Fruit fly (Drosophila melanogaster) whole organism, embryonic: ENCODE data around the gene rho-4.
A peak's percentile ranks its signal among the peaks of the same experiment; 100 is the strongest.

Experiments
- Awh ChIP-seq: fragments of 200-800 bp; sonication (Bioruptor generic); IDR thresholded peaks from 2 replicates; pipeline ENCODE4, ENCODE4 v1.3.6; 2022; ENCODE audit warnings: missing biosample characterization, missing genetic modification characterization
- CG10147 ChIP-seq: fragments of 200-800 bp; sonication (Bioruptor generic); optimal IDR thresholded peaks from 2 replicates; lab custom pipeline; 2019; ENCODE audit warnings: missing biosample characterization, mild to moderate bottlenecking, missing genetic modification characterization, moderate library complexity
- CG10959 ChIP-seq: fragments of 200-800 bp; sonication (Bioruptor generic); IDR thresholded peaks from 2 replicates; pipeline ENCODE4 v1.3.6; 2022; ENCODE audit warnings: missing biosample characterization, missing genetic modification characterization
- CG11398 ChIP-seq: fragments of 200-800 bp; sonication (Bioruptor generic); optimal IDR thresholded peaks from 2 replicates; lab custom pipeline; 2016; ENCODE audit warnings: missing biosample characterization, missing genetic modification characterization
- CG11695 ChIP-seq: fragments of 200-800 bp; sonication (Bioruptor generic); IDR thresholded peaks from 3 replicates; pipeline ENCODE4 v1.3.6; 2022; ENCODE audit warnings: missing biosample characterization, missing genetic modification characterization
- CG14860 ChIP-seq: fragments of 200-800 bp; sonication (Bioruptor generic); IDR thresholded peaks from 3 replicates; pipeline ENCODE4 v1.3.6; 2022; ENCODE audit warnings: missing biosample characterization, missing genetic modification characterization; ENCODE audit not compliant: partially characterized antibody
- CG17385 ChIP-seq: fragments of 200-800 bp; sonication (Bioruptor generic); optimal IDR thresholded peaks from 3 replicates; lab custom pipeline; 2018; ENCODE audit warnings: missing biosample characterization, mild to moderate bottlenecking, missing genetic modification characterization
- CG17568 ChIP-seq: fragments of 200-800 bp; sonication (Bioruptor generic); optimal IDR thresholded peaks from 2 replicates; lab custom pipeline; 2018; ENCODE audit warnings: missing biosample characterization, mild to moderate bottlenecking, missing genetic modification characterization, moderate library complexity
- CG17912 ChIP-seq: fragments of 200-800 bp; sonication (Bioruptor generic); optimal IDR thresholded peaks from 2 replicates; lab custom pipeline; 2018; ENCODE audit warnings: missing biosample characterization, mild to moderate bottlenecking, missing genetic modification characterization
- CG2120 ChIP-seq: fragments of 200-800 bp; sonication (Bioruptor generic); optimal IDR thresholded peaks from 3 replicates; lab custom pipeline; 2016; ENCODE audit warnings: missing biosample characterization, missing genetic modification characterization
- CG2129 ChIP-seq: fragments of 200-800 bp; sonication (Bioruptor generic); IDR thresholded peaks from 2 replicates; pipeline ENCODE4 v1.3.6; 2022; ENCODE audit warnings: missing biosample characterization, missing genetic modification characterization; ENCODE audit not compliant: partially characterized antibody
- CG2678 ChIP-seq: fragments of 200-800 bp; sonication (Bioruptor generic); optimal IDR thresholded peaks from 3 replicates; lab custom pipeline; 2019; ENCODE audit warnings: missing biosample characterization, mild to moderate bottlenecking, missing genetic modification characterization, moderate library complexity
- CG30403 ChIP-seq: fragments of 200-800 bp; sonication (Bioruptor generic); optimal IDR thresholded peaks from 3 replicates; lab custom pipeline; 2016; ENCODE audit warnings: missing biosample characterization, missing genetic modification characterization
- CG34224 ChIP-seq: fragments of 200-800 bp; sonication (Bioruptor generic); IDR thresholded peaks from 3 replicates; pipeline ENCODE4 v1.3.6; 2022; ENCODE audit warnings: missing biosample characterization, missing genetic modification characterization; ENCODE audit not compliant: partially characterized antibody
- CG4360 ChIP-seq: fragments of 200-800 bp; sonication (Bioruptor generic); IDR thresholded peaks from 2 replicates; pipeline ENCODE4 v1.3.6; 2022; ENCODE audit warnings: missing biosample characterization, missing genetic modification characterization
- CG8944 ChIP-seq: fragments of 200-800 bp; sonication (Bioruptor generic); optimal IDR thresholded peaks from 3 replicates; lab custom pipeline; 2016; ENCODE audit warnings: missing biosample characterization, missing genetic modification characterization
- CHES-1-like ChIP-seq: fragments of 200-800 bp; sonication (Bioruptor generic); optimal IDR thresholded peaks from 2 replicates; lab custom pipeline; 2016; ENCODE audit warnings: missing biosample characterization, missing genetic modification characterization
- CkIIα-i1 ChIP-seq: fragments of 200-800 bp; sonication (Bioruptor generic); IDR thresholded peaks from 2 replicates; pipeline ENCODE4 v1.3.6; 2022; ENCODE audit warnings: missing biosample characterization, missing genetic modification characterization
- D19B ChIP-seq: fragments of 200-800 bp; sonication (Bioruptor generic); optimal IDR thresholded peaks from 2 replicates; lab custom pipeline; 2017; ENCODE audit warnings: missing biosample characterization, mild to moderate bottlenecking, missing genetic modification characterization
- Dad ChIP-seq: fragments of 200-800 bp; sonication (Bioruptor generic); optimal IDR thresholded peaks from 3 replicates; lab custom pipeline; 2016; ENCODE audit warnings: missing biosample characterization, missing genetic modification characterization
- Hsf ChIP-seq: fragments of 200-800 bp; sonication (Bioruptor generic); optimal IDR thresholded peaks from 3 replicates; lab custom pipeline; 2016; ENCODE audit warnings: missing biosample characterization, missing genetic modification characterization
- Med ChIP-seq: fragments of 200-800 bp; sonication (Bioruptor generic); peaks from one replicate; lab custom pipeline; 2016; ENCODE audit warnings: missing biosample characterization, missing genetic modification characterization, mild to moderate bottlenecking, inconsistent platforms, moderate library complexity
- Mes4 ChIP-seq: fragments of 200-800 bp; sonication (Bioruptor generic); optimal IDR thresholded peaks from 2 replicates; lab custom pipeline; 2016; ENCODE audit warnings: missing biosample characterization, missing genetic modification characterization
- Pdp1 ChIP-seq, 2 experiments: fragments of 200-800 bp; sonication (Bioruptor generic); optimal IDR thresholded peaks; 3 replicates each; lab custom pipeline; 2016; ENCODE audit warnings: missing biosample characterization in 2 of 2, missing genetic modification characterization in 2 of 2, mild to moderate bottlenecking in 1 of 2, moderate library complexity in 1 of 2
- Rfx ChIP-seq: fragments of 200-800 bp; sonication (Bioruptor generic); IDR thresholded peaks from 2 replicates; pipeline ENCODE4 v1.3.6; 2022; ENCODE audit warnings: missing biosample characterization, missing genetic modification characterization
- Scr ChIP-seq: fragments of 200-800 bp; sonication (Bioruptor generic); IDR thresholded peaks from 2 replicates; pipeline ENCODE4 v1.3.6; 2022; ENCODE audit warnings: missing biosample characterization, missing genetic modification characterization; ENCODE audit not compliant: partially characterized antibody
- Sin3A ChIP-seq: fragments of >200 bp; optimal IDR thresholded peaks from 2 replicates; lab custom pipeline; 2018
- Xrp1 ChIP-seq: fragments of 200-800 bp; sonication (Bioruptor generic); IDR thresholded peaks from 2 replicates; pipeline ENCODE4 v1.3.6; 2022; ENCODE audit warnings: missing biosample characterization, missing genetic modification characterization
- ac ChIP-seq: fragments of 200-800 bp; sonication (Bioruptor generic); optimal IDR thresholded peaks from 3 replicates; lab custom pipeline; 2017; ENCODE audit warnings: missing biosample characterization, mild to moderate bottlenecking, missing genetic modification characterization
- br ChIP-seq: fragments of >200 bp; optimal IDR thresholded peaks from 2 replicates; lab custom pipeline; 2017
- cato ChIP-seq: fragments of 200-800 bp; sonication (Bioruptor generic); optimal IDR thresholded peaks from 2 replicates; lab custom pipeline; 2016; ENCODE audit warnings: missing biosample characterization, missing genetic modification characterization, borderline replicate concordance
- cg ChIP-seq: fragments of 200-800 bp; sonication (Bioruptor generic); optimal IDR thresholded peaks from 3 replicates; lab custom pipeline; 2019; ENCODE audit warnings: missing biosample characterization, mild to moderate bottlenecking, missing genetic modification characterization, moderate library complexity
- chinmo ChIP-seq: fragments of 200-800 bp; sonication (Bioruptor generic); IDR thresholded peaks from 4 replicates; pipeline ENCODE4 v1.3.6; 2022; ENCODE audit warnings: missing biosample characterization, missing genetic modification characterization; ENCODE audit not compliant: partially characterized antibody
- ci ChIP-seq: fragments of 200-800 bp; sonication (Bioruptor generic); IDR thresholded peaks from 3 replicates; pipeline ENCODE4 v1.3.6; 2022; ENCODE audit warnings: missing biosample characterization, missing genetic modification characterization
- ems ChIP-seq: fragments of 200-800 bp; sonication (Bioruptor generic); optimal IDR thresholded peaks from 3 replicates; lab custom pipeline; 2016; ENCODE audit warnings: missing biosample characterization, missing genetic modification characterization
- fu2 ChIP-seq: fragments of 200-800 bp; sonication (Bioruptor generic); optimal IDR thresholded peaks from 2 replicates; lab custom pipeline; 2016; ENCODE audit warnings: missing biosample characterization, missing genetic modification characterization
- inv ChIP-seq: fragments of 200-800 bp; sonication (Bioruptor generic); IDR thresholded peaks from 2 replicates; pipeline ENCODE4 v1.3.6; 2022; ENCODE audit warnings: missing biosample characterization, missing genetic modification characterization; ENCODE audit not compliant: partially characterized antibody
- lbe ChIP-seq: fragments of 200-800 bp; sonication (Bioruptor generic); optimal IDR thresholded peaks from 2 replicates; lab custom pipeline; 2016; ENCODE audit warnings: missing biosample characterization, mild to moderate bottlenecking, missing genetic modification characterization
- nerfin-2 ChIP-seq: fragments of 200-800 bp; sonication (Bioruptor generic); IDR thresholded peaks from 2 replicates; pipeline ENCODE4 v1.3.6; 2022; ENCODE audit warnings: missing biosample characterization, missing genetic modification characterization; ENCODE audit not compliant: partially characterized antibody
- onecut ChIP-seq: fragments of 200-800 bp; sonication (Bioruptor generic); IDR thresholded peaks from 2 replicates; pipeline ENCODE4 v1.3.6; 2022; ENCODE audit warnings: missing biosample characterization, missing genetic modification characterization
- otp ChIP-seq: fragments of 200-800 bp; sonication (Bioruptor generic); IDR thresholded peaks from 3 replicates; pipeline ENCODE4, ENCODE4 v1.3.6; 2022; ENCODE audit warnings: missing biosample characterization, missing genetic modification characterization
- pros ChIP-seq: fragments of 200-800 bp; sonication (Bioruptor generic); optimal IDR thresholded peaks from 3 replicates; lab custom pipeline; 2019; ENCODE audit warnings: missing biosample characterization, mild to moderate bottlenecking, missing genetic modification characterization, moderate library complexity
- row ChIP-seq: fragments of 200-800 bp; sonication (Bioruptor generic); IDR thresholded peaks from 3 replicates; pipeline ENCODE4 v1.3.6; 2022; ENCODE audit warnings: missing biosample characterization, missing genetic modification characterization
- sc ChIP-seq, 3 experiments: fragments of >200 bp in 2 of 3; fragments of 200-800 bp in 1 of 3; sonication (Bioruptor generic) in 1 of 3; optimal IDR thresholded peaks; 2 replicates in 2 of 3; 3 replicates in 1 of 3; lab custom pipeline; 2017; ENCODE audit warnings: mild to moderate bottlenecking in 1 of 3, missing biosample characterization in 1 of 3, missing genetic modification characterization in 1 of 3, missing genetic modification reagents in 1 of 3
- sug ChIP-seq: fragments of 200-800 bp; optimal IDR thresholded peaks from 2 replicates; lab custom pipeline; 2019; ENCODE audit warnings: missing biosample characterization, mild to moderate bottlenecking, missing genetic modification characterization, moderate library complexity
- tap ChIP-seq: fragments of 200-800 bp; optimal IDR thresholded peaks from 3 replicates; lab custom pipeline; 2019; ENCODE audit warnings: missing biosample characterization, mild to moderate bottlenecking, missing genetic modification characterization, moderate library complexity
- vnd ChIP-seq: fragments of 200-800 bp; sonication (Bioruptor generic); IDR thresholded peaks from 3 replicates; pipeline ENCODE4 v1.3.6; 2022; ENCODE audit warnings: missing biosample characterization, missing genetic modification characterization; ENCODE audit not compliant: partially characterized antibody
- vvl ChIP-seq: fragments of 200-800 bp; sonication (Bioruptor generic); IDR thresholded peaks from 2 replicates; pipeline ENCODE4 v1.3.6; 2022; ENCODE audit warnings: missing biosample characterization, missing genetic modification characterization
- z ChIP-seq: fragments of 200-800 bp; sonication (Bioruptor generic); IDR thresholded peaks from 3 replicates; pipeline ENCODE4 v1.3.6; 2022; ENCODE audit warnings: missing biosample characterization, missing genetic modification characterization

Gene rho-4

DNA sequence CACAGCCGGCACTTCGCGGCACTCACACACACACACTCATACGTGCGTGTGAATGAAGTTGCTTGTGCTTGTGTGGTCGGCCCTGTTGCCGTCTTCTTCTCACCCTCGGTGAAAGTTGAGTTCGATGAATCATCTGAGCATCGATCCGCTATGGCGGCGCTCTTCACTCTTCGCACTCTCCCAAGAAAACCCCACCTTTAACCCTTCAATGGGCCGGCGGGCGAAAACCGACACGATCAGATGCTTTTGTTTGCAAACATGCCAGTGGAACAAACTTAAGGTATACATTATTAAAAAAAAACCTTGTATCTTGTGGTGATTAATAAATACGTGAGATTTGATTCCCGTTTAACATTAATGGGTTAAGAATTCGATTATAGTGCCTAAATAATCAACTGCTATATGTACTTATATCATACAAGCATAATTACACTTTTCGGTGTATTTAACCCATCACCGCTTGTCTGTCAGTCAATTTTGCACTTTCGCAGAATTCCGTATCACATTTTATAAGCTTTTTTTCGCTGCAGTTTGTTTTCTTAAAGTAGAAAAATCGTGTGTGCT lies 1.2 kb downstream of the rho-4 start (continued):
- TF ChIP-seq CG2120 (GFP tag; lab: Kevin White, UChicago) (peak; percentile 46), Mes4 (GFP tag; lab: Kevin White, UChicago) (no peak), pros (GFP tag; lab: Kevin White, UChicago) (peak; percentile 74), CG17568 (GFP tag; lab: Kevin White, UChicago) (no peak), Dad (no peak), ci (GFP tag; lab: Robert Waterston, UW) (peak; percentile 62; the same call in 1 of the 3 replicates), br (lab: Kevin White, UChicago) (no peak), Med (peak; percentile 57), Scr (no peak), CG10959 (GFP tag; lab: Robert Waterston, UW) (peak; percentile 64), Rfx (GFP tag; lab: Robert Waterston, UW) (peak; percentile 31; the same call in 1 of the 2 replicates), CG8944 (GFP tag; lab: Kevin White, UChicago) (no peak), ac (GFP tag; lab: Kevin White, UChicago) (no peak), Pdp1 (GFP tag; optimal IDR thresholded peaks at IDR 0.05; lab: Kevin White, UChicago) (no peak), z (GFP tag; lab: Robert Waterston, UW) (0 out of 3 replicates have a peak, but pooled peaks have one; percentile 20), CkIIα-i1 (GFP tag; lab: Robert Waterston, UW) (no peak), cg (GFP tag; lab: Kevin White, UChicago) (peak; percentile 81), vvl (GFP tag; lab: Robert Waterston, UW) (0 out of 2 replicates have a peak, but pooled peaks have one; percentile 32), D19B (GFP tag; lab: Kevin White, UChicago) (no peak), Xrp1 (peak; percentile 25; the same call in 1 of the 2 replicates), row (peak; percentile 64), vnd (GFP tag; lab: Robert Waterston, UW) (no peak), CHES-1-like (GFP tag; lab: Kevin White, UChicago) (peak; percentile 15), onecut (GFP tag; lab: Robert Waterston, UW) (peak; percentile 60)

DNA sequence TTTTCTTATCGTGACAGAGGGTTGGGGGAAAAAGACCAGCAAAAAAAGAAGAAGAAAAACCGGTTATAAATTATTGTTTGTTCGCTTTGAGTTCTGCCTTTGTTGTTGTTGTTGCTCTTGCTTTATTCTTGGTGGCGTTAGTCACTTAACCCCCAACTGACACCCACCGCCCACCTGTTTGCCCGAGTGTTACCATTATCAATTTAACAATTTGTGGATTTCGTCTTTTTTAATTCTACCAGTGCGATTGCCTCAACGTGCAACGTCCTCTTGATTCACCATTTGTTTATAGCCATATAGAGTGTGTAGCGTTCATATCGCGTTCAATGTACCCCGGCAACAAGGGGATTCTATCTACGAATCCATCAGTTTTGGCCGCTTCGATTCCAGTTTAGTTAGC lies 1.8 kb downstream of the rho-4 start:
- TF ChIP-seq CG11398: no peak
- 0 out of 3 replicates have a peak, but pooled peaks have one; percentile 13 for TF ChIP-seq CG34224
- peak; percentile 40 for TF ChIP-seq sug (tag; lab: Kevin White, UChicago)
- 0 out of 4 replicates have a peak, but pooled peaks have one; percentile 23 for TF ChIP-seq chinmo (GFP tag; lab: Robert Waterston, UW)
- TF ChIP-seq CG14860: no peak
- TF ChIP-seq CG4360 (GFP tag; lab: Robert Waterston, UW): peak; percentile 70
- TF ChIP-seq fu2: no peak
- no peak for TF ChIP-seq lbe (GFP tag; lab: Kevin White, UChicago)
- TF ChIP-seq CG10147: no peak
- peak; percentile 78 for TF ChIP-seq CG17385 (GFP tag; lab: Kevin White, UChicago)
- no peak for TF ChIP-seq Hsf (GFP tag; lab: Kevin White, UChicago)
- no peak for TF ChIP-seq sc (optimal IDR thresholded peaks at IDR 0.05; lab: Kevin White, UChicago)
- no peak for TF ChIP-seq sc (GFP tag; optimal IDR thresholded peaks at IDR 0.05; lab: Kevin White, UChicago)
- no peak for TF ChIP-seq ems (GFP tag; lab: Kevin White, UChicago)
- TF ChIP-seq CG2678: no peak
- TF ChIP-seq, all 482 proteins: peak for 5

DNA sequence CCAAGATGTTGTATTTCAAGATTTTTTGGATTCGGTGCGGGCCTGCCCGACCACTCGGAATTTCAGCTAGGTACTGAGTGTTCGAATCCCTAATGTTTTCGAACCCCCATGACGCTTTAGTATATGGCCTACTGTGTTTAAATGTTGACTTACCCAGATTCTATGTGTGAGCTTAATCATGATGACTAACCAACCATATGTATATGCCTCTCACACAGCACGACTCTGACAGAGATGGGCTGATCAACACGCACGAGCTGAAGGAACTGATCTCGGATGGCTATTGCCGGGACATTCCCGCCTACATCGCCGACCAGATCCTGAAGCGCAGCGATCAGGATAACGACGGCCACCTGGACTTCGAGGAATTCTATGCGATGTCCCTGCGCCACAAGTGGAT lies 4.5 kb downstream of the rho-4 start, which contains the start of gene CG2533:
CG2533 (minus strand) TSS at position 101 of the 400 bp plus-strand sequence.
- TF ChIP-seq Awh (GFP tag; lab: Robert Waterston, UW): no peak
- no peak for TF ChIP-seq CG11695
- no peak for TF ChIP-seq Sin3A (lab: Kevin White, UChicago)
- TF ChIP-seq inv: no peak
- no peak for TF ChIP-seq pros (GFP tag; lab: Kevin White, UChicago)
- no peak for TF ChIP-seq CG2129 (GFP tag; lab: Robert Waterston, UW)
- no peak for TF ChIP-seq nerfin-2
- no peak for TF ChIP-seq otp (GFP tag; lab: Robert Waterston, UW)
- no peak for TF ChIP-seq CG17912 (GFP tag; lab: Kevin White, UChicago)
- no peak for TF ChIP-seq cato (GFP tag; lab: Kevin White, UChicago)
- no peak for TF ChIP-seq Pdp1 (GFP tag; optimal IDR thresholded peaks at IDR 0.05; lab: Kevin White, UChicago)
- TF ChIP-seq CG30403: no peak
- TF ChIP-seq tap (tag; lab: Kevin White, UChicago): no peak
